Fruit fly (Drosophila melanogaster) whole organism, embryonic: ENCODE results near the gene red.

Experiments
- Aef1 ChIP-seq: fragments of 200-800 bp; sonication (Bioruptor generic); IDR thresholded peaks from 3 replicates; pipeline ENCODE4 v1.3.6; 2022; ENCODE audit warnings: missing biosample characterization, missing genetic modification characterization
- CG10321 ChIP-seq: fragments of 200-800 bp; sonication (Bioruptor generic); IDR thresholded peaks from 2 replicates; pipeline ENCODE4 v1.3.6; 2022; ENCODE audit warnings: missing biosample characterization, missing genetic modification characterization
- CG10431 ChIP-seq: fragments of 200-800 bp; sonication (Bioruptor generic); optimal IDR thresholded peaks from 3 replicates; lab custom pipeline; 2018; ENCODE audit warnings: missing biosample characterization, mild to moderate bottlenecking, missing genetic modification characterization
- CG10462 ChIP-seq: fragments of 200-800 bp; sonication (Bioruptor generic); optimal IDR thresholded peaks from 2 replicates; lab custom pipeline; 2016; ENCODE audit warnings: missing biosample characterization, missing genetic modification characterization
- CG12155 ChIP-seq: fragments of 200-800 bp; sonication (Bioruptor generic); optimal IDR thresholded peaks from 3 replicates; lab custom pipeline; 2016; ENCODE audit warnings: missing biosample characterization, missing genetic modification characterization
- CG1233 ChIP-seq: fragments of 200-800 bp; sonication (Bioruptor generic); optimal IDR thresholded peaks from 4 replicates; lab custom pipeline; 2018; ENCODE audit warnings: missing biosample characterization, mild to moderate bottlenecking, missing genetic modification characterization
- CG15269 ChIP-seq: fragments of 200-800 bp; sonication (Bioruptor generic); optimal IDR thresholded peaks from 2 replicates; lab custom pipeline; 2018; ENCODE audit warnings: missing biosample characterization, mild to moderate bottlenecking, missing genetic modification characterization, moderate library complexity
- CG16813 ChIP-seq: fragments of 200-800 bp; sonication (Bioruptor generic); IDR thresholded peaks from 3 replicates; pipeline ENCODE4 v1.3.6; 2022; ENCODE audit warnings: missing biosample characterization, missing genetic modification characterization; ENCODE audit not compliant: partially characterized antibody
- CG17186 ChIP-seq: fragments of 200-800 bp; sonication (Bioruptor generic); optimal IDR thresholded peaks from 3 replicates; lab custom pipeline; 2017; ENCODE audit warnings: missing biosample characterization, missing genetic modification reagents, missing genetic modification characterization
- CG18476 ChIP-seq: fragments of 200-800 bp; sonication (Bioruptor generic); optimal IDR thresholded peaks from 2 replicates; lab custom pipeline; 2016; ENCODE audit warnings: missing biosample characterization, mild to moderate bottlenecking, missing genetic modification characterization
- CG3065 ChIP-seq: fragments of 200-800 bp; sonication (Bioruptor generic); optimal IDR thresholded peaks from 2 replicates; lab custom pipeline; 2016; ENCODE audit warnings: missing biosample characterization, missing genetic modification characterization
- CG31224 ChIP-seq: fragments of 200-800 bp; sonication (Bioruptor generic); IDR thresholded peaks from 2 replicates; pipeline ENCODE4 v1.3.6; 2022; ENCODE audit warnings: missing biosample characterization, missing genetic modification characterization
- CG34376 ChIP-seq: fragments of 200-800 bp; sonication (Bioruptor generic); optimal IDR thresholded peaks from 2 replicates; lab custom pipeline; 2018; ENCODE audit warnings: missing biosample characterization, mild to moderate bottlenecking, missing genetic modification characterization
- CG6854 ChIP-seq: fragments of 200-800 bp; sonication (Bioruptor generic); optimal IDR thresholded peaks from 3 replicates; lab custom pipeline; 2017; ENCODE audit warnings: missing biosample characterization, mild to moderate bottlenecking, missing genetic modification characterization
- CG7928 ChIP-seq: fragments of 200-800 bp; sonication (Bioruptor generic); optimal IDR thresholded peaks from 2 replicates; lab custom pipeline; 2017; ENCODE audit warnings: missing biosample characterization, mild to moderate bottlenecking, missing genetic modification characterization
- CG7987 ChIP-seq: fragments of 200-800 bp; sonication (Bioruptor generic); optimal IDR thresholded peaks from 2 replicates; lab custom pipeline; 2018; ENCODE audit warnings: missing biosample characterization, mild to moderate bottlenecking, missing genetic modification characterization, moderate library complexity
- CG8089 ChIP-seq: fragments of 200-800 bp; sonication (Bioruptor generic); optimal IDR thresholded peaks from 3 replicates; lab custom pipeline; 2016; ENCODE audit warnings: missing biosample characterization, missing genetic modification characterization
- D19A ChIP-seq: fragments of 200-800 bp; optimal IDR thresholded peaks from 3 replicates; lab custom pipeline; 2019; ENCODE audit warnings: missing biosample characterization, mild to moderate bottlenecking, missing genetic modification characterization, moderate library complexity
- Dbx ChIP-seq: fragments of 200-800 bp; sonication (Bioruptor generic); IDR thresholded peaks from 3 replicates; pipeline ENCODE4 v1.3.6; 2022; ENCODE audit warnings: missing biosample characterization, missing genetic modification characterization
- Doc3 ChIP-seq: fragments of 200-800 bp; sonication (Bioruptor generic); IDR thresholded peaks from 3 replicates; pipeline ENCODE4 v1.3.6; 2022; ENCODE audit warnings: missing biosample characterization, missing genetic modification characterization; ENCODE audit not compliant: partially characterized antibody
- Drgx ChIP-seq: fragments of 200-800 bp; sonication (Bioruptor generic); IDR thresholded peaks from 2 replicates; pipeline ENCODE4 v1.3.6; 2022; ENCODE audit warnings: missing biosample characterization, missing genetic modification characterization
- Fer1 ChIP-seq: fragments of 200-800 bp; sonication (Bioruptor generic); optimal IDR thresholded peaks from 2 replicates; lab custom pipeline; 2017; ENCODE audit warnings: missing biosample characterization, mild to moderate bottlenecking, missing genetic modification characterization
- Hmr ChIP-seq: fragments of 200-800 bp; sonication (Bioruptor generic); optimal IDR thresholded peaks from 3 replicates; lab custom pipeline; 2017; ENCODE audit warnings: mild to moderate bottlenecking, missing biosample characterization, missing genetic modification reagents, missing genetic modification characterization
- Lhr ChIP-seq: fragments of 200-800 bp; sonication (Bioruptor generic); optimal IDR thresholded peaks from 3 replicates; lab custom pipeline; 2017; ENCODE audit warnings: mild to moderate bottlenecking, missing biosample characterization, missing genetic modification reagents, missing genetic modification characterization
- Mad ChIP-seq: fragments of 200-800 bp; sonication (Bioruptor generic); optimal IDR thresholded peaks from 2 replicates; lab custom pipeline; 2016; ENCODE audit warnings: missing biosample characterization, missing genetic modification characterization
- Ptx1 ChIP-seq: fragments of 200-800 bp; sonication (Bioruptor generic); IDR thresholded peaks from 2 replicates; pipeline ENCODE4 v1.3.6; 2022; ENCODE audit warnings: missing biosample characterization, missing genetic modification characterization
- Scr ChIP-seq: fragments of 200-800 bp; sonication (Bioruptor generic); IDR thresholded peaks from 2 replicates; pipeline ENCODE4 v1.3.6; 2022; ENCODE audit warnings: missing biosample characterization, missing genetic modification characterization; ENCODE audit not compliant: partially characterized antibody
- Ssrp ChIP-seq: fragments of 200-800 bp; sonication (Bioruptor generic); optimal IDR thresholded peaks from 2 replicates; lab custom pipeline; 2018; ENCODE audit warnings: missing biosample characterization, mild to moderate bottlenecking, missing genetic modification characterization, moderate library complexity
- Xbp1 ChIP-seq: fragments of 200-800 bp; sonication (Bioruptor generic); optimal IDR thresholded peaks from 3 replicates; lab custom pipeline; 2016; ENCODE audit warnings: missing biosample characterization, mild to moderate bottlenecking, missing genetic modification characterization
- YL-1 ChIP-seq: fragments of 200-800 bp; sonication (Bioruptor generic); optimal IDR thresholded peaks from 3 replicates; lab custom pipeline; 2017; ENCODE audit warnings: missing biosample characterization, mild to moderate bottlenecking, missing genetic modification characterization
- ato ChIP-seq: fragments of 200-800 bp; sonication (Bioruptor generic); IDR thresholded peaks from 2 replicates; pipeline ENCODE4 v1.3.6; 2022; ENCODE audit warnings: missing biosample characterization, missing genetic modification characterization; ENCODE audit not compliant: partially characterized antibody
- bbx ChIP-seq: fragments of 200-800 bp; sonication (Bioruptor generic); IDR thresholded peaks from 2 replicates; pipeline ENCODE4 v1.3.6; 2022; ENCODE audit warnings: missing biosample characterization, missing genetic modification characterization; ENCODE audit not compliant: partially characterized antibody
- chn ChIP-seq: fragments of 200-800 bp; sonication (Bioruptor generic); optimal IDR thresholded peaks from 2 replicates; lab custom pipeline; 2016; ENCODE audit warnings: missing biosample characterization, missing genetic modification characterization
- ems ChIP-seq: fragments of 200-800 bp; sonication (Bioruptor generic); optimal IDR thresholded peaks from 3 replicates; lab custom pipeline; 2016; ENCODE audit warnings: missing biosample characterization, missing genetic modification characterization
- ftz-f1 ChIP-seq: fragments of 200-800 bp; sonication (Bioruptor generic); optimal IDR thresholded peaks from 2 replicates; lab custom pipeline; 2016; ENCODE audit warnings: missing biosample characterization, missing genetic modification characterization
- gfzf ChIP-seq: fragments of 200-800 bp; sonication (Bioruptor generic); optimal IDR thresholded peaks from 2 replicates; lab custom pipeline; 2016; ENCODE audit warnings: missing biosample characterization, mild to moderate bottlenecking, missing genetic modification characterization, moderate library complexity
- gt ChIP-seq: fragments of 200-800 bp; sonication (Bioruptor generic); IDR thresholded peaks from 2 replicates; pipeline ENCODE4 v1.3.6; 2022; ENCODE audit warnings: missing biosample characterization, missing genetic modification characterization
- h ChIP-seq: fragments of >200 bp; optimal IDR thresholded peaks from 2 replicates; lab custom pipeline; 2017
- jumu ChIP-seq: fragments of 200-800 bp; sonication (Bioruptor generic); optimal IDR thresholded peaks from 3 replicates; lab custom pipeline; 2016; ENCODE audit warnings: missing biosample characterization, missing genetic modification characterization
- mirr ChIP-seq: fragments of 200-800 bp; sonication (Bioruptor generic); optimal IDR thresholded peaks from 3 replicates; lab custom pipeline; 2018; ENCODE audit warnings: missing biosample characterization, mild to moderate bottlenecking, missing genetic modification characterization
- phol ChIP-seq: fragments of 200-800 bp; sonication (Bioruptor generic); optimal IDR thresholded peaks from 3 replicates; lab custom pipeline; 2018; ENCODE audit warnings: missing biosample characterization, mild to moderate bottlenecking, missing genetic modification characterization, moderate library complexity
- prd ChIP-seq, 3 experiments: fragments of >200 bp in 2 of 3; fragments of 200-800 bp in 1 of 3; sonication (Bioruptor generic) in 1 of 3; optimal IDR thresholded peaks in 2 of 3; IDR thresholded peaks in 1 of 3; 2 replicates in 2 of 3; 3 replicates in 1 of 3; pipeline versions ENCODE4 v1.3.6 to Lab custom; 2017 to 2022; ENCODE audit warnings: missing biosample characterization in 1 of 3, missing genetic modification characterization in 1 of 3
- pzg ChIP-seq: fragments of 200-800 bp; sonication (Bioruptor generic); optimal IDR thresholded peaks from 3 replicates; lab custom pipeline; 2018; ENCODE audit warnings: missing biosample characterization, mild to moderate bottlenecking, missing genetic modification characterization, moderate library complexity
- ranshi ChIP-seq: fragments of 200-800 bp; sonication (Bioruptor generic); IDR thresholded peaks from 2 replicates; pipeline ENCODE4 v1.3.6; 2022; ENCODE audit warnings: missing biosample characterization, missing genetic modification characterization
- sens ChIP-seq: fragments of 200-800 bp; sonication (Bioruptor generic); peaks from one replicate; lab custom pipeline; 2016; ENCODE audit warnings: missing biosample characterization, missing genetic modification characterization
- shn ChIP-seq: fragments of 200-800 bp; sonication (Bioruptor generic); optimal IDR thresholded peaks from 3 replicates; lab custom pipeline; 2016; ENCODE audit warnings: missing biosample characterization, missing genetic modification characterization
- sim ChIP-seq: fragments of 200-800 bp; sonication (Bioruptor generic); IDR thresholded peaks from 2 replicates; pipeline ENCODE4 v1.3.6; 2022; ENCODE audit warnings: missing biosample characterization, missing genetic modification characterization
- sna ChIP-seq: fragments of 200-800 bp; sonication (Bioruptor generic); IDR thresholded peaks from 2 replicates; pipeline ENCODE4 v1.3.6; 2022; ENCODE audit warnings: missing biosample characterization, missing genetic modification characterization; ENCODE audit not compliant: partially characterized antibody
- tap ChIP-seq: fragments of 200-800 bp; optimal IDR thresholded peaks from 3 replicates; lab custom pipeline; 2019; ENCODE audit warnings: missing biosample characterization, mild to moderate bottlenecking, missing genetic modification characterization, moderate library complexity
- tio ChIP-seq: fragments of 200-800 bp; sonication (Bioruptor generic); optimal IDR thresholded peaks from 2 replicates; lab custom pipeline; 2017; ENCODE audit warnings: missing biosample characterization, missing genetic modification characterization, inconsistent platforms
- tx ChIP-seq: fragments of 200-800 bp; sonication (Bioruptor generic); optimal IDR thresholded peaks from 2 replicates; lab custom pipeline; 2016; ENCODE audit warnings: missing biosample characterization, missing genetic modification characterization
- z ChIP-seq: fragments of 200-800 bp; sonication (Bioruptor generic); IDR thresholded peaks from 3 replicates; pipeline ENCODE4 v1.3.6; 2022; ENCODE audit warnings: missing biosample characterization, missing genetic modification characterization

The red gene

DNA sequence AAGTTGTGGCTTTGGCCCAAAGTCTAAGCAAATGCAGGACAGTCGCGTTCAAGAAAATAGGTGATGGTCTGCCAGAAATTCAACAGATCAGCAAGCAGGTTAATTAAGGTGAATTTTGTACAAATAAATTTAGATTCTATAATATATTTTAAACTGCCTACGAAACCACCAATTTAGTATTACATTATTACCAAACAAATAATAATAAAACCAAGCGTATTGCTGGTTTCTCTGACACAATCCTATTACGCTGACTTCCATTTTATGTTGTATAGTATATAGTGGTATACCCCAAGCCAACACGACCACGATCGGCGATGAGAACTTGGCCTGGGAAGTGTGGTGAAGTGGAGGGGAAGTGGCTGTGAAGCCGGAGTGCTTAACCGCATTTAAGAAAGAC is 2.6 kb downstream of the red start (continued):
- no peak for TF ChIP-seq CG1233 (GFP tag; lab: Kevin White, UChicago)
- no peak for TF ChIP-seq prd (optimal IDR thresholded peaks at IDR 0.05; lab: Kevin White, UChicago)
- TF ChIP-seq prd (GFP tag; IDR thresholded peaks at IDR 0.05; lab: Robert Waterston, UW), result peak; percentile 28; the same call in 1 of the 3 replicates
- no peak for TF ChIP-seq YL-1 (GFP tag; lab: Kevin White, UChicago)
- no peak for TF ChIP-seq CG10462 (GFP tag; lab: Kevin White, UChicago)
- TF ChIP-seq Dbx (GFP tag; lab: Robert Waterston, UW), result no peak
- no peak for TF ChIP-seq jumu
- no peak for TF ChIP-seq CG31224 (GFP tag; lab: Robert Waterston, UW)
- TF ChIP-seq Mad, result no peak
- no peak for TF ChIP-seq CG12155
- TF ChIP-seq z, result no peak
- no peak for TF ChIP-seq D19A (tag; lab: Kevin White, UChicago)
- TF ChIP-seq ftz-f1, result no peak
- TF ChIP-seq sim, result no peak
- TF ChIP-seq gt (GFP tag; lab: Robert Waterston, UW), result no peak
- TF ChIP-seq CG10321 (GFP tag; lab: Robert Waterston, UW), result no peak
- no peak for TF ChIP-seq ranshi (GFP tag; lab: Robert Waterston, UW)
- TF ChIP-seq sens (GFP tag; lab: Kevin White, UChicago), result peak; percentile 52
- TF ChIP-seq Doc3 (GFP tag; lab: Robert Waterston, UW), result no peak
- TF ChIP-seq tio (GFP tag; lab: Kevin White, UChicago), result no peak
- TF ChIP-seq Ptx1 (GFP tag; lab: Robert Waterston, UW), result no peak
- TF ChIP-seq sna, result no peak
- no peak for TF ChIP-seq CG3065 (GFP tag; lab: Kevin White, UChicago)
- no peak for TF ChIP-seq shn (GFP tag; lab: Kevin White, UChicago)
- no peak for TF ChIP-seq CG10431
- TF ChIP-seq Drgx (GFP tag; lab: Robert Waterston, UW), result peak; percentile 81
- TF ChIP-seq Xbp1 (GFP tag; lab: Kevin White, UChicago), result peak; percentile 9
- no peak for TF ChIP-seq CG7928 (GFP tag; lab: Kevin White, UChicago)
- TF ChIP-seq Aef1 (GFP tag; lab: Robert Waterston, UW), result no peak
- TF ChIP-seq CG15269 (tag; lab: Kevin White, UChicago), result peak; percentile 51
- TF ChIP-seq CG6854 (GFP tag; lab: Kevin White, UChicago), result no peak
- TF ChIP-seq chn (GFP tag; lab: Kevin White, UChicago), result no peak
- peak; percentile 22 for TF ChIP-seq Ssrp (tag; lab: Kevin White, UChicago)
- no peak for TF ChIP-seq phol (tag; lab: Kevin White, UChicago)
- no peak for TF ChIP-seq CG8089 (GFP tag; lab: Kevin White, UChicago)
- no peak for TF ChIP-seq tx
- no peak for TF ChIP-seq CG7987 (GFP tag; lab: Kevin White, UChicago)
- TF ChIP-seq mirr (GFP tag; lab: Kevin White, UChicago), result no peak
- no peak for TF ChIP-seq Lhr (GFP tag; lab: Kevin White, UChicago)
- peak; percentile 21 for TF ChIP-seq tap (tag; lab: Kevin White, UChicago)
- TF ChIP-seq CG18476 (GFP tag; lab: Kevin White, UChicago), result no peak
- no peak for TF ChIP-seq CG34376 (GFP tag; lab: Kevin White, UChicago)
- TF ChIP-seq Fer1 (GFP tag; lab: Kevin White, UChicago), result no peak
- peak; percentile 2 for TF ChIP-seq Hmr (GFP tag; lab: Kevin White, UChicago)
- TF ChIP-seq Scr (GFP tag; lab: Robert Waterston, UW), result no peak
- TF ChIP-seq bbx (GFP tag; lab: Robert Waterston, UW), result no peak
- no peak for TF ChIP-seq gfzf (GFP tag; lab: Kevin White, UChicago)
- TF ChIP-seq ato (GFP tag; lab: Robert Waterston, UW), result no peak
- TF ChIP-seq CG16813 (GFP tag; lab: Robert Waterston, UW), result no peak
- TF ChIP-seq pzg (GFP tag; lab: Kevin White, UChicago), result no peak
- TF ChIP-seq h (lab: Kevin White, UChicago), result no peak
- no peak for TF ChIP-seq ems (GFP tag; lab: Kevin White, UChicago)
- no peak for TF ChIP-seq CG17186 (GFP tag; lab: Kevin White, UChicago)
